Fruit fly (Drosophila melanogaster) whole organism: ENCODE results near the gene tomb.

Experiments
- CG8478 ChIP-seq: fragments of >200 bp; optimal IDR thresholded peaks from 2 replicates; lab custom pipeline; 2018; ENCODE audit warnings: inconsistent platforms
- Dll ChIP-seq: fragments of >200 bp; optimal IDR thresholded peaks from 2 replicates; lab custom pipeline; 2017
- EcR ChIP-seq, 2 experiments: fragments of >200 bp; optimal IDR thresholded peaks; 2 replicates each; lab custom pipeline; 2017; ENCODE audit warnings: missing biosample characterization in 2 of 2, missing genetic modification characterization in 2 of 2, missing genetic modification reagents in 2 of 2
- pan ChIP-seq: fragments of >200 bp; optimal IDR thresholded peaks from 2 replicates; lab custom pipeline; 2017
- psq ChIP-seq: fragments of >200 bp; optimal IDR thresholded peaks from 2 replicates; lab custom pipeline; 2017
- usp ChIP-seq: fragments of >200 bp; optimal IDR thresholded peaks from 2 replicates; lab custom pipeline; 2017; ENCODE audit warnings: missing biosample characterization, missing genetic modification characterization, mixed read lengths

Gene tomb

dm6 chr2L:5493907-5494404 is 42.6 kb downstream of the tomb start:
- TF ChIP-seq usp (GFP tag; lab: Kevin White, UChicago) (no peak), CG8478 (no peak), Dll (lab: Kevin White, UChicago) (no peak), pan (no peak), EcR (GFP tag; optimal IDR thresholded peaks at IDR 0.05; lab: Kevin White, UChicago) (no peak), psq (no peak)

dm6 chr2L:5492924-5493323 is 43.6 kb downstream of the tomb start:
- no peak for TF ChIP-seq EcR (GFP tag; optimal IDR thresholded peaks at IDR 0.05; lab: Kevin White, UChicago)
- no peak for TF ChIP-seq CG8478
- no peak for TF ChIP-seq Dll (lab: Kevin White, UChicago)
- no peak for TF ChIP-seq pan
- TF ChIP-seq usp (GFP tag; lab: Kevin White, UChicago), result no peak
- TF ChIP-seq psq, result no peak

DNA sequence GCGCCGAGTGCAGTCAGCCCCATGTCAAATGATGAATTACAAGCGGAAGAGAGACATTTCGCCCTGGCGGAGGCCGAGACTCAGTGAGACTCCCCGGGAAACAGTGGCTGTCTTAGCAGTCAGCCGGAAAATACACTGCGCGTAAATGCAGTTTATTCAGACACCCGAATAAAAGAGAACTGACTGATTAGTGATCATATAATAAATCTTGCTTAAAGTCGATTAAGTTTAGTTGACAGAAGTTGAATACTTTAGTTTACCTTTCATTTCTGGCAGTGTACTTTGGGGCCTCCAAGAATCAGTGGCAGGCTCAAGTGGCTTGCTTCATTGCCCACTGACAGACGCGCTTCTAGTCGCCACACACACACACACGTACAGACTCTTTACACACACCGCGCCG is 45.3 kb downstream of the tomb start:
- TF ChIP-seq usp (GFP tag; lab: Kevin White, UChicago), result no peak
- no peak for TF ChIP-seq Dll (lab: Kevin White, UChicago)
- TF ChIP-seq psq, result no peak
- TF ChIP-seq EcR (GFP tag; optimal IDR thresholded peaks at IDR 0.05; lab: Kevin White, UChicago), result no peak
- TF ChIP-seq CG8478, result no peak
- TF ChIP-seq pan, result no peak

- no peak for TF ChIP-seq psq
Observed at dm6 chr2L:5489757-5490359, 46.7 kb downstream of the tomb start.

- TF ChIP-seq CG8478 (no peak), Dll (lab: Kevin White, UChicago) (no peak), usp (GFP tag; lab: Kevin White, UChicago) (no peak), psq (no peak), pan (no peak), EcR (GFP tag; optimal IDR thresholded peaks at IDR 0.05; lab: Kevin White, UChicago) (no peak)
Observed at dm6 chr2L:5489084-5489617, 47.4 kb downstream of the tomb start.
